Fruit fly (Drosophila melanogaster): Measurements from ENCODE around the gene CG10068.

CG10068 gene

DNA sequence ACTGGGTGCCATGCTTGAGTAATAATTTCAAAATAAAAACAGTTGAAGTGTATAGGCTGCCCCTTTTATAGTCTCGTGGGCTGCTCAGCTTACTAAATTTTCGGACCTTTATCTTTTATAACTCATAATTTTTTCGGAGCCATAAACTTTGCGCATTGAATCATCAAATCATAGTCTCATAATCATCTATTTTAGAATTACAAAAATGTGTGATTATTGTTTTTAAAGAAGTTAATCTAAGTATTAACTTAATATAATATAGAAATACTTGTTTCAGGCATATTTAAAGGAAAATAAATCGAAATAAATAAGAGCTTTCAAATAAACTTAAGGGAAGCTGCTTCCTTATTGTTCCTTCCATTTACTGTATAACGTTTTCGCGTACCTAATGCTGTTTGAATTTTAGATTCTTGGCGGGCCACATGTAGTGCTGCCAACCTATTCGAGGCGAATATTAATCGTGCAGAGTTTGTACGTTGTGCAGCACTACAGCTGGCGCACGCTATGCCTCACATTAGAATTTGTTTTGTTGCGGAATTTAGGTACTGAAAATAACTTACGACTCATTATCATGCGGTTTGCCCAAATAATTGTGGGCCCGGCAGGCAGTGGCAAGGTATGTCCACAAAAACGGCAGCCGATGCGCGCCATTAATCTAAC is 16.5 kb upstream of the CG10068 start, which contains the start of the genes CG14610 and CG2656:
CG14610 (minus strand) TSS at position 51 of the 660 bp plus-strand sequence.
CG2656 (plus strand) TSS at position 480 of the 660 bp plus-strand sequence.
- TF ChIP-seq CG8478 (optimal IDR thresholded peaks at IDR 0.05) (no peak), usp (GFP tag; optimal IDR thresholded peaks at IDR 0.05) (no peak), Dll (optimal IDR thresholded peaks at IDR 0.05) (no peak), pan (optimal IDR thresholded peaks at IDR 0.05) (no peak), psq (optimal IDR thresholded peaks at IDR 0.05) (no peak), EcR (GFP tag; optimal IDR thresholded peaks at IDR 0.05) (no peak)

dm6 chr3R:7142580-7142979 is 14.8 kb upstream of the CG10068 start:
- TF ChIP-seq pan (optimal IDR thresholded peaks at IDR 0.05), result no peak
- no peak for TF ChIP-seq usp (GFP tag; optimal IDR thresholded peaks at IDR 0.05)
- no peak for TF ChIP-seq CG8478 (optimal IDR thresholded peaks at IDR 0.05)
- TF ChIP-seq EcR (GFP tag; optimal IDR thresholded peaks at IDR 0.05), result no peak
- no peak for TF ChIP-seq psq (optimal IDR thresholded peaks at IDR 0.05)
- no peak for TF ChIP-seq Dll (optimal IDR thresholded peaks at IDR 0.05)

dm6 chr3R:7139188-7140038 is 11.6 kb upstream of the CG10068 start:
- no peak for TF ChIP-seq Dll (optimal IDR thresholded peaks at IDR 0.05)
- TF ChIP-seq pan (optimal IDR thresholded peaks at IDR 0.05), result no peak
- no peak for TF ChIP-seq EcR (GFP tag; optimal IDR thresholded peaks at IDR 0.05)
- no peak for TF ChIP-seq usp (GFP tag; optimal IDR thresholded peaks at IDR 0.05)
- no peak for TF ChIP-seq CG8478 (optimal IDR thresholded peaks at IDR 0.05)
- no peak for TF ChIP-seq psq (optimal IDR thresholded peaks at IDR 0.05)

dm6 chr3R:7138058-7138457 is 10.2 kb upstream of the CG10068 start:
- TF ChIP-seq EcR (GFP tag; optimal IDR thresholded peaks at IDR 0.05) (no peak), pan (optimal IDR thresholded peaks at IDR 0.05) (no peak), Dll (optimal IDR thresholded peaks at IDR 0.05) (no peak), psq (optimal IDR thresholded peaks at IDR 0.05) (no peak), usp (GFP tag; optimal IDR thresholded peaks at IDR 0.05) (no peak), CG8478 (optimal IDR thresholded peaks at IDR 0.05) (no peak)

dm6 chr3R:7137207-7137606 is 9.4 kb upstream of the CG10068 start:
- TF ChIP-seq Dll (optimal IDR thresholded peaks at IDR 0.05), result no peak
- no peak for TF ChIP-seq pan (optimal IDR thresholded peaks at IDR 0.05)
- no peak for TF ChIP-seq usp (GFP tag; optimal IDR thresholded peaks at IDR 0.05)
- no peak for TF ChIP-seq EcR (GFP tag; optimal IDR thresholded peaks at IDR 0.05)
- TF ChIP-seq psq (optimal IDR thresholded peaks at IDR 0.05), result no peak
- TF ChIP-seq CG8478 (optimal IDR thresholded peaks at IDR 0.05), result no peak

DNA sequence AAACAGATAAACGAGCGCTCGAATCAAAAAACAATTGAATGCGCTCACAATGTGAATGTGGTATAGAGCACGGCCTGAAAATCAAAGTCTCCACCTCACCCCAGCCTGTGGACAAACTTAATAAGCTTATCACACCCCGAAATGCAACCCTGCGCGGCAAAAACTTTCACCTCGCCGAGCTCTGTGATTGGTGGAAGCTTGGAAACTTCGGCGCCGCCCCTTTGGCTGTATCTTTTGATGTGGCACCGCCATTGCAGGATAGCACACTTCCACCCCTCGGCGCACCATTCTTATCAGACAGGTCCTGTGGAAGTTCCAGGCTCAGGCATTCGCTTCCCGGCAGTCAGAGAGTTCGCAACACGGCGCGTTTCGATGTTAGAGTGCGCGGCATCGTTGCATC is 8.1 kb upstream of the CG10068 start, which contains the start of gene Fer1:
Fer1 (plus strand) TSS at position 326 of the 400 bp plus-strand sequence.
- TF ChIP-seq psq (optimal IDR thresholded peaks at IDR 0.05) (no peak), CG8478 (optimal IDR thresholded peaks at IDR 0.05) (no peak), Dll (optimal IDR thresholded peaks at IDR 0.05) (no peak), EcR (GFP tag; optimal IDR thresholded peaks at IDR 0.05) (no peak), usp (GFP tag; optimal IDR thresholded peaks at IDR 0.05) (no peak), pan (optimal IDR thresholded peaks at IDR 0.05) (no peak)

dm6 chr3R:7134715-7135505 is 7.1 kb upstream of the CG10068 start:
- no peak for TF ChIP-seq EcR (GFP tag; optimal IDR thresholded peaks at IDR 0.05)
- TF ChIP-seq CG8478 (optimal IDR thresholded peaks at IDR 0.05), result no peak
- TF ChIP-seq pan (optimal IDR thresholded peaks at IDR 0.05), result no peak
- no peak for TF ChIP-seq psq (optimal IDR thresholded peaks at IDR 0.05)
- TF ChIP-seq Dll (optimal IDR thresholded peaks at IDR 0.05), result no peak
- TF ChIP-seq usp (GFP tag; optimal IDR thresholded peaks at IDR 0.05), result no peak

DNA sequence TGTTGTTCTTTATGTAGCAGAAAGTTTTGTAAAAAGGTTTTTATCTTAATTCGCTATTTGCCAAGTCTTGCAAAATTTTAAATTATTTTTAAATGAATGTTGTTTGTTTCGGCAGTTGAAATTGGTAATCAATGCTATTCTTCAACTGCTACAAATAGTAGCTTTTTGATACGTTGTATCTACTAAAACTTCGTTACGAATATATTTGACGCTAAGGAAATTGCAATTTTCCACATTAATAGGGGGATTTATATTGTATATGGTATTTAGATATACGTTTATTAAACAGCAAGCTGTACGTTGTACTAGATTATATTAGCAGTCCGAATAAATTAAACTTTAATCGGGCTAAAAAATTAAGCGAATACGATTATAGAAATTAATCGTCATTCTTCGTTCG is 3.4 kb upstream of the CG10068 start, which contains the start of gene CG31493:
CG31493 (plus strand) TSS at position 301 of the 400 bp plus-strand sequence.
- TF ChIP-seq psq (optimal IDR thresholded peaks at IDR 0.05) (no peak), EcR (GFP tag; optimal IDR thresholded peaks at IDR 0.05) (no peak), usp (GFP tag; optimal IDR thresholded peaks at IDR 0.05) (no peak), CG8478 (optimal IDR thresholded peaks at IDR 0.05) (no peak), pan (optimal IDR thresholded peaks at IDR 0.05) (no peak), Dll (optimal IDR thresholded peaks at IDR 0.05) (no peak)

DNA sequence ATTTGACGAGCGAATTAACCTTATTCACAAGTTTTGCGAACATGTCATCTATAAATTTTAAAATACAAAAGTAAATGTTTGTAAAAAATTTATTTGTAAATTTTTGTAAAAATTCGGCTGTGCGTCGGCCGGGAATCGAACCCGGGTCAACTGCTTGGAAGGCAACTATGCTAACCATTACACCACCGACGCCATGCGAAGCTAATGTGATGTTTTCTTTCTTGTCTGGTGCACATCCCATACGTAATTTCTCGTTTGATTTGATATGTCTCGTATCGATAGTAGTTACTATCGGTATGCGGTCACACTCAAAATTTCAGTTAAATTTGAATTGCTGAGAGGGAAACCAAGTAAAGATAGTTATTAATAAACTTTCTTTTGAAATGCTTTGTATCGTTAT is 3.0 kb upstream of the CG10068 start:
- TF ChIP-seq pan (optimal IDR thresholded peaks at IDR 0.05) (no peak), CG8478 (optimal IDR thresholded peaks at IDR 0.05) (no peak), psq (optimal IDR thresholded peaks at IDR 0.05) (no peak), Dll (optimal IDR thresholded peaks at IDR 0.05) (no peak), usp (GFP tag; optimal IDR thresholded peaks at IDR 0.05) (no peak)

dm6 chr3R:7129280-7130069 is 1.6 kb upstream of the CG10068 start, which contains the start of gene CG31248:
TSS of gene CG31248 (plus strand) at chr3R:7129320.
- TF ChIP-seq Dll (optimal IDR thresholded peaks at IDR 0.05), result no peak
- no peak for TF ChIP-seq pan (optimal IDR thresholded peaks at IDR 0.05)
- TF ChIP-seq EcR (GFP tag; optimal IDR thresholded peaks at IDR 0.05), result no peak
- TF ChIP-seq CG8478 (optimal IDR thresholded peaks at IDR 0.05), result no peak
- no peak for TF ChIP-seq psq (optimal IDR thresholded peaks at IDR 0.05)
- no peak for TF ChIP-seq usp (GFP tag; optimal IDR thresholded peaks at IDR 0.05)
